Fruit fly (Drosophila melanogaster) whole organism, prepupa: ENCODE measurements around the gene Rala.

Source experiments
- CG10631 ChIP-seq: fragments of 200-800 bp; sonication (Bioruptor generic); optimal IDR thresholded peaks from 2 replicates; lab custom pipeline; 2016; ENCODE audit warnings: missing biosample characterization, missing genetic modification characterization
- CG10669 ChIP-seq: fragments of 200-800 bp; sonication (Bioruptor generic); optimal IDR thresholded peaks from 3 replicates; lab custom pipeline; 2018; ENCODE audit warnings: missing biosample characterization, mild to moderate bottlenecking, missing genetic modification characterization, moderate library complexity
- CG11294 ChIP-seq: fragments of 200-800 bp; sonication (Bioruptor generic); IDR thresholded peaks from 2 replicates; pipeline ENCODE4 v1.3.6; 2022; ENCODE audit warnings: missing biosample characterization, missing genetic modification characterization
- CG11762 ChIP-seq: fragments of 200-800 bp; sonication (Bioruptor generic); optimal IDR thresholded peaks from 3 replicates; lab custom pipeline; 2016; ENCODE audit warnings: missing biosample characterization, missing genetic modification characterization; ENCODE audit not compliant: insufficient read depth
- CG11902 ChIP-seq: fragments of 200-800 bp; sonication (Bioruptor generic); optimal IDR thresholded peaks from 3 replicates; lab custom pipeline; 2016; ENCODE audit warnings: missing biosample characterization, missing genetic modification characterization
- CG15336 ChIP-seq: fragments of 200-800 bp; sonication (Bioruptor generic); IDR thresholded peaks from 2 replicates; pipeline ENCODE4 v1.3.6; 2022; ENCODE audit warnings: missing biosample characterization, missing genetic modification characterization
- CG3032 ChIP-seq: fragments of 200-800 bp; optimal IDR thresholded peaks from 2 replicates; lab custom pipeline; 2019; ENCODE audit warnings: missing biosample characterization, mild to moderate bottlenecking, missing genetic modification characterization, moderate library complexity
- CG31627 ChIP-seq: fragments of 200-800 bp; sonication (Bioruptor generic); optimal IDR thresholded peaks from 3 replicates; lab custom pipeline; 2016; ENCODE audit warnings: missing biosample characterization, missing genetic modification characterization
- CG34406 ChIP-seq: fragments of 200-800 bp; sonication (Bioruptor generic); optimal IDR thresholded peaks from 3 replicates; lab custom pipeline; 2016; ENCODE audit warnings: missing biosample characterization, missing genetic modification characterization
- CG3919 ChIP-seq: fragments of 200-800 bp; sonication (Bioruptor generic); optimal IDR thresholded peaks from 3 replicates; lab custom pipeline; 2016; ENCODE audit warnings: missing biosample characterization, missing genetic modification characterization
- CG4318 ChIP-seq: fragments of 200-800 bp; sonication (Bioruptor generic); optimal IDR thresholded peaks from 3 replicates; lab custom pipeline; 2017; ENCODE audit warnings: missing biosample characterization, mild to moderate bottlenecking, missing genetic modification characterization
- CG6163 ChIP-seq: fragments of 200-800 bp; sonication (Bioruptor generic); IDR thresholded peaks from 3 replicates; pipeline ENCODE4 v1.3.6; 2022; ENCODE audit warnings: missing biosample characterization, missing genetic modification characterization
- CG6276 ChIP-seq: fragments of 200-800 bp; sonication (Bioruptor generic); optimal IDR thresholded peaks from 2 replicates; lab custom pipeline; 2017; ENCODE audit warnings: missing biosample characterization, mild to moderate bottlenecking, missing genetic modification characterization
- CG6792 ChIP-seq: fragments of 200-800 bp; sonication (Bioruptor generic); optimal IDR thresholded peaks from 3 replicates; lab custom pipeline; 2016; ENCODE audit warnings: missing biosample characterization, missing genetic modification characterization
- CG6808 ChIP-seq: fragments of 200-800 bp; sonication (Bioruptor generic); optimal IDR thresholded peaks from 3 replicates; lab custom pipeline; 2017; ENCODE audit warnings: missing biosample characterization, missing genetic modification characterization, mild to moderate bottlenecking, moderate library complexity, missing genetic modification reagents
- CG6854 ChIP-seq: fragments of 200-800 bp; sonication (Bioruptor generic); optimal IDR thresholded peaks from 2 replicates; lab custom pipeline; 2017; ENCODE audit warnings: missing biosample characterization, mild to moderate bottlenecking, missing genetic modification characterization
- CG8119 ChIP-seq: fragments of 200-800 bp; sonication (Bioruptor generic); IDR thresholded peaks from 3 replicates; pipeline ENCODE4 v1.3.6; 2022; ENCODE audit warnings: missing biosample characterization, missing genetic modification characterization
- CG8319 ChIP-seq: fragments of 200-800 bp; sonication (Bioruptor generic); optimal IDR thresholded peaks from 3 replicates; lab custom pipeline; 2016; ENCODE audit warnings: missing biosample characterization, missing genetic modification characterization
- CG9139 ChIP-seq: fragments of 200-800 bp; sonication (Bioruptor generic); optimal IDR thresholded peaks from 3 replicates; lab custom pipeline; 2017; ENCODE audit warnings: missing biosample characterization, mild to moderate bottlenecking, missing genetic modification characterization
- Eip75B ChIP-seq: fragments of 200-800 bp; sonication (Bioruptor generic); optimal IDR thresholded peaks from 3 replicates; lab custom pipeline; 2016; ENCODE audit warnings: missing biosample characterization, missing genetic modification characterization
- Ets21C ChIP-seq: fragments of 200-800 bp; sonication (Bioruptor generic); optimal IDR thresholded peaks from 3 replicates; lab custom pipeline; 2016; ENCODE audit warnings: missing biosample characterization, missing genetic modification characterization
- Ets96B ChIP-seq: fragments of 200-800 bp; optimal IDR thresholded peaks from 2 replicates; lab custom pipeline; 2019; ENCODE audit warnings: missing biosample characterization, mild to moderate bottlenecking, missing genetic modification characterization, moderate library complexity
- Gug ChIP-seq: fragments of 200-800 bp; sonication (Bioruptor generic); IDR thresholded peaks from 2 replicates; pipeline ENCODE4 v1.3.6; 2022; ENCODE audit warnings: missing biosample characterization, missing genetic modification characterization
- Hr38 ChIP-seq: sonication (Bioruptor generic); optimal IDR thresholded peaks from 2 replicates; lab custom pipeline; 2016; ENCODE audit warnings: missing biosample characterization, missing genetic modification characterization
- Hr39 ChIP-seq: fragments of 200-800 bp; sonication (Bioruptor generic); optimal IDR thresholded peaks from 2 replicates; lab custom pipeline; 2016; ENCODE audit warnings: missing biosample characterization, missing genetic modification characterization
- Hr4 ChIP-seq: fragments of 200-800 bp; sonication (Bioruptor generic); optimal IDR thresholded peaks from 3 replicates; lab custom pipeline; 2016; ENCODE audit warnings: missing biosample characterization, missing genetic modification characterization
- Lpt ChIP-seq: fragments of 200-800 bp; sonication (Bioruptor generic); optimal IDR thresholded peaks from 3 replicates; lab custom pipeline; 2016; ENCODE audit warnings: missing biosample characterization, missing genetic modification characterization
- Met ChIP-seq: fragments of 200-800 bp; sonication (Bioruptor generic); optimal IDR thresholded peaks from 3 replicates; lab custom pipeline; 2016; ENCODE audit warnings: missing biosample characterization, missing genetic modification characterization
- OdsH ChIP-seq: fragments of 200-800 bp; sonication (Bioruptor generic); optimal IDR thresholded peaks from 3 replicates; lab custom pipeline; 2016; ENCODE audit warnings: missing biosample characterization, missing genetic modification characterization
- Sox14 ChIP-seq: fragments of 200-800 bp; sonication (Bioruptor generic); optimal IDR thresholded peaks from 3 replicates; lab custom pipeline; 2016; ENCODE audit warnings: missing biosample characterization, missing genetic modification characterization
- Sox15 ChIP-seq: fragments of 200-800 bp; sonication (Bioruptor generic); optimal IDR thresholded peaks from 3 replicates; lab custom pipeline; 2016; ENCODE audit warnings: missing biosample characterization, missing genetic modification characterization
- acj6 ChIP-seq: fragments of 200-800 bp; sonication (Bioruptor generic); optimal IDR thresholded peaks from 3 replicates; lab custom pipeline; 2016; ENCODE audit warnings: missing biosample characterization, missing genetic modification characterization
- cyc ChIP-seq: fragments of 200-800 bp; sonication (Bioruptor generic); optimal IDR thresholded peaks from 3 replicates; lab custom pipeline; 2016; ENCODE audit warnings: missing biosample characterization, missing genetic modification characterization
- dac ChIP-seq: fragments of 200-800 bp; sonication (Bioruptor generic); optimal IDR thresholded peaks from 2 replicates; lab custom pipeline; 2017; ENCODE audit warnings: missing biosample characterization, mild to moderate bottlenecking, missing genetic modification characterization
- eg ChIP-seq: fragments of 200-800 bp; sonication (Bioruptor generic); IDR thresholded peaks from 3 replicates; pipeline ENCODE4 v1.3.6; 2022; ENCODE audit warnings: missing biosample characterization, missing genetic modification characterization
- esn ChIP-seq: fragments of 200-800 bp; sonication (Bioruptor generic); optimal IDR thresholded peaks from 2 replicates; lab custom pipeline; 2016; ENCODE audit warnings: missing biosample characterization, mild to moderate bottlenecking, missing genetic modification characterization, moderate library complexity
- fd59A ChIP-seq: fragments of 200-800 bp; sonication (Bioruptor generic); optimal IDR thresholded peaks from 2 replicates; lab custom pipeline; 2017; ENCODE audit warnings: missing biosample characterization, mild to moderate bottlenecking, missing genetic modification characterization, missing genetic modification reagents
- fd85E ChIP-seq: fragments of 200-800 bp; sonication (Bioruptor generic); optimal IDR thresholded peaks from 3 replicates; lab custom pipeline; 2016; ENCODE audit warnings: missing biosample characterization, missing genetic modification characterization
- net ChIP-seq: fragments of 200-800 bp; sonication (Bioruptor generic); optimal IDR thresholded peaks from 3 replicates; lab custom pipeline; 2016; ENCODE audit warnings: missing biosample characterization, missing genetic modification characterization
- pdm3 ChIP-seq: fragments of 200-800 bp; sonication (Bioruptor generic); optimal IDR thresholded peaks from 3 replicates; lab custom pipeline; 2016; ENCODE audit warnings: missing biosample characterization, missing genetic modification characterization
- salr ChIP-seq, 2 experiments: fragments of 200-800 bp; sonication (Bioruptor generic); optimal IDR thresholded peaks; 3 replicates each; lab custom pipeline; 2016 to 2018; ENCODE audit warnings: missing biosample characterization in 2 of 2, missing genetic modification characterization in 2 of 2, mild to moderate bottlenecking in 1 of 2
- spab ChIP-seq: fragments of 200-800 bp; sonication (Bioruptor generic); optimal IDR thresholded peaks from 2 replicates; lab custom pipeline; 2017; ENCODE audit warnings: missing biosample characterization, mild to moderate bottlenecking, missing genetic modification characterization, missing genetic modification reagents
- topi ChIP-seq: fragments of 200-800 bp; sonication (Bioruptor generic); optimal IDR thresholded peaks from 3 replicates; lab custom pipeline; 2016; ENCODE audit warnings: missing biosample characterization, missing genetic modification characterization
- vri ChIP-seq: fragments of 200-800 bp; sonication (Bioruptor generic); optimal IDR thresholded peaks from 3 replicates; lab custom pipeline; 2016; ENCODE audit warnings: missing biosample characterization, mild to moderate bottlenecking, missing genetic modification characterization

Rala gene

DNA sequence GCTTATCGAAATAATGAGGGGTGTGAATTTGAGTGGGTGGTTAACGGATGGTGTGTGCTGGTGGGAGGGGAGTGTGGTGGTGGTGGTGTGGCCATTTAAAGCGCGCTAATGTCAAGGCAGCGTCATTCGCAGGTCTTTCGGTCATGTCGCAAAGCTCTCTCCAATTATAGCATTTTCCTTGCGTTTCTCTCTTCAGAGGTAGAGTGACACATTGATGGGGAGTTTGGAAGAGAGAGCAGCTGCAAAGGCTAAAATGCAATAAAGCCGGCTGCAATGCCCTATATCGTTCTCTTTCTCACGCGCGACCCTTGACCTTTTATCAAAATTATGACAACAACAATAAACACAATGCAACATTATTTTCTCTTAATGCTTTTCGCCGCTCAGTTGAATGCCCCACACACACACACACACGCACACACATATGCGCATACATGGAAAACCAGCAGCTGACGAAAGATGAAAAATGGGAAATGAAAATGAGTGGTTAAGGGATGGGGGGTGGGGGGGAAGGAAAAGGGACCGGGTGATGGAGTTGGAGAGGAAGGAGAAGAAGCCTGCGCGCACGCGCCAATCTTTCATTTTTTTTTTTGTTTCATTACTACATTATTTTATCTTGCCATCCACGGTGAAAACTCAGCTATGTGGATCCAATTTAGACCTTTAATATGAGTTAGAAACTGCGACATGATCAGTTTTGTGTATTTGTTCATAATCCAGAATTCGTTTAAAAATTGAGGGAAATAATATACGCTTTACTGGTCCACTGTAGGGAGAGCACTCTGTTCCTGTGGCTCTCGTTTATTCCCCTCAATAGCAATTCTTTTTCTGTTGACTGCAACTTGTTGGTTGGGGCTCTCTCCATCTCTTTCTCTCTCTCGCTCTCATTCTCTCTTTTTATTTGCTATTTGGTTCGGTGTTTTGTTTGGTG, 27.5 kb downstream of the Rala start (continued):
- TF ChIP-seq CG9139 (GFP tag; lab: Kevin White, UChicago): peak; percentile 67
- peak; percentile 76 for TF ChIP-seq CG3032 (tag; lab: Kevin White, UChicago)
- peak; percentile 81 for TF ChIP-seq Ets96B
- peak; percentile 85 for TF ChIP-seq CG4318 (GFP tag; lab: Kevin White, UChicago)
- peak; percentile 45 for TF ChIP-seq CG6854 (GFP tag; lab: Kevin White, UChicago)
- peak; percentile 79 for TF ChIP-seq Hr39 (GFP tag; lab: Kevin White, UChicago)
- peak; percentile 86 for TF ChIP-seq CG3919 (GFP tag; lab: Kevin White, UChicago)
- TF ChIP-seq CG6792 (GFP tag; lab: Kevin White, UChicago): peak; percentile 79
- TF ChIP-seq fd85E (GFP tag; lab: Kevin White, UChicago): peak; percentile 9
- TF ChIP-seq CG10669: peak; percentile 76
- TF ChIP-seq Sox14 (GFP tag; lab: Kevin White, UChicago): peak; percentile 87
- no peak for TF ChIP-seq Hr38 (GFP tag; lab: Kevin White, UChicago)
- TF ChIP-seq eg (GFP tag; lab: Robert Waterston, UW): peak; percentile 95
- peak; percentile 56 for TF ChIP-seq vri (GFP tag; lab: Kevin White, UChicago)
- peak; percentile 77 for TF ChIP-seq esn (GFP tag; lab: Kevin White, UChicago)
- TF ChIP-seq CG8319 (GFP tag; lab: Kevin White, UChicago): peak; percentile 56
- TF ChIP-seq CG10631 (GFP tag; lab: Kevin White, UChicago): peak; percentile 86
- peak; percentile 82 for TF ChIP-seq cyc (GFP tag; lab: Kevin White, UChicago)
- TF ChIP-seq Met (GFP tag; lab: Kevin White, UChicago): peak; percentile 79
- TF ChIP-seq OdsH (GFP tag; lab: Kevin White, UChicago): peak; percentile 85
- peak; percentile 80 for TF ChIP-seq CG6808 (GFP tag; lab: Kevin White, UChicago)
- peak; percentile 70 for TF ChIP-seq Ets21C (GFP tag; lab: Kevin White, UChicago)
- TF ChIP-seq CG6163: peak; percentile 92
- peak; percentile 84 for TF ChIP-seq Eip75B (GFP tag; lab: Kevin White, UChicago)
- TF ChIP-seq Sox15 (GFP tag; lab: Kevin White, UChicago): peak; percentile 67

dm6 chrX:3690631-3691030, 28.8 kb downstream of the Rala start:
- TF ChIP-seq CG10669: peak; percentile 19
- peak; percentile 35 for TF ChIP-seq CG34406 (GFP tag; lab: Kevin White, UChicago)
- TF ChIP-seq Lpt (GFP tag; lab: Kevin White, UChicago): no peak
- TF ChIP-seq fd85E (GFP tag; lab: Kevin White, UChicago): no peak
- TF ChIP-seq Hr39 (GFP tag; lab: Kevin White, UChicago): peak; percentile 63
- peak; percentile 69 for TF ChIP-seq esn (GFP tag; lab: Kevin White, UChicago)
- TF ChIP-seq CG3032 (tag; lab: Kevin White, UChicago): peak; percentile 33
- peak; percentile 22 for TF ChIP-seq Ets96B
- TF ChIP-seq eg (GFP tag; lab: Robert Waterston, UW): no peak
- TF ChIP-seq CG10631 (GFP tag; lab: Kevin White, UChicago): peak; percentile 24
- TF ChIP-seq CG9139 (GFP tag; lab: Kevin White, UChicago): peak; percentile 0
- TF ChIP-seq Gug (GFP tag; lab: Robert Waterston, UW): no peak
- no peak for TF ChIP-seq CG4318 (GFP tag; lab: Kevin White, UChicago)
- TF ChIP-seq topi (GFP tag; lab: Kevin White, UChicago): peak; percentile 60
- TF ChIP-seq OdsH (GFP tag; lab: Kevin White, UChicago): peak; percentile 30
- no peak for TF ChIP-seq CG6854 (GFP tag; lab: Kevin White, UChicago)
- no peak for TF ChIP-seq CG8119
- peak; percentile 27 for TF ChIP-seq vri (GFP tag; lab: Kevin White, UChicago)
- no peak for TF ChIP-seq CG11902 (GFP tag; lab: Kevin White, UChicago)
- TF ChIP-seq CG8319 (GFP tag; lab: Kevin White, UChicago): no peak
- TF ChIP-seq acj6 (GFP tag; lab: Kevin White, UChicago): peak; percentile 24
- TF ChIP-seq CG15336: no peak
- no peak for TF ChIP-seq CG6276 (GFP tag; lab: Kevin White, UChicago)
- TF ChIP-seq net (GFP tag; lab: Kevin White, UChicago): no peak
- TF ChIP-seq CG31627 (GFP tag; lab: Kevin White, UChicago): peak; percentile 72
- no peak for TF ChIP-seq fd59A
- TF ChIP-seq Eip75B (GFP tag; lab: Kevin White, UChicago): peak; percentile 36
- no peak for TF ChIP-seq salr (GFP tag; optimal IDR thresholded peaks at IDR 0.05; lab: Kevin White, UChicago)
- no peak for TF ChIP-seq CG11294 (GFP tag; lab: Robert Waterston, UW)
- TF ChIP-seq dac (GFP tag; lab: Kevin White, UChicago): no peak
- no peak for TF ChIP-seq Hr4 (GFP tag; lab: Kevin White, UChicago)
- TF ChIP-seq spab (GFP tag; lab: Kevin White, UChicago): no peak
- peak; percentile 38 for TF ChIP-seq pdm3 (GFP tag; lab: Kevin White, UChicago)
- peak; percentile 33; the same call in 1 of the 3 replicates for TF ChIP-seq CG6163
- no peak for TF ChIP-seq CG11762 (GFP tag; lab: Kevin White, UChicago)
- peak; percentile 41 for TF ChIP-seq Ets21C (GFP tag; lab: Kevin White, UChicago)
- peak; percentile 50 for TF ChIP-seq Sox14 (GFP tag; lab: Kevin White, UChicago)
